Fruit fly (Drosophila melanogaster): ENCODE results near the gene CG10616.

CG10616 gene

dm6 chr3L:12503865-12504650 is 32.5 kb downstream of the CG10616 start, which contains the start of the genes CG10646 and vih (continued):
- no peak for TF ChIP-seq CG4730 (GFP tag; IDR thresholded peaks at IDR 0.05)
- TF ChIP-seq ken (GFP tag; IDR thresholded peaks at IDR 0.05): no peak; the same call in 2 of the 3 replicates
- no peak for TF ChIP-seq prd (optimal IDR thresholded peaks at IDR 0.05)
- peak; percentile 40; the same call in 1 of the 3 replicates for TF ChIP-seq prd (GFP tag; IDR thresholded peaks at IDR 0.05)
- no peak for TF ChIP-seq HmgD (GFP tag; optimal IDR thresholded peaks at IDR 0.05)
- no peak for TF ChIP-seq bigmax (GFP tag; optimal IDR thresholded peaks at IDR 0.05)
- TF ChIP-seq cato (GFP tag; optimal IDR thresholded peaks at IDR 0.05; ENCODE audit: borderline replicate concordance): no peak
- TF ChIP-seq CG3163 (GFP tag; optimal IDR thresholded peaks at IDR 0.05): no peak
- no peak for TF ChIP-seq ERR (GFP tag; optimal IDR thresholded peaks at IDR 0.05)
- no peak for TF ChIP-seq D (optimal IDR thresholded peaks at IDR 0.05)
- TF ChIP-seq D (GFP tag; optimal IDR thresholded peaks at IDR 0.05): peak; percentile 37
- TF ChIP-seq CTCF (GFP tag; optimal IDR thresholded peaks at IDR 0.05): peak; percentile 10
- no peak for TF ChIP-seq Bdp1 (GFP tag; optimal IDR thresholded peaks at IDR 0.05)
- peak; percentile 70 for TF ChIP-seq CG17829 (tag; optimal IDR thresholded peaks at IDR 0.05)
- TF ChIP-seq CG12071 (GFP tag; optimal IDR thresholded peaks at IDR 0.05): no peak
- no peak for TF ChIP-seq pum (GFP tag; optimal IDR thresholded peaks at IDR 0.05)
- no peak for TF ChIP-seq CG9215 (GFP tag; IDR thresholded peaks at IDR 0.05)
- peak; percentile 48 for TF ChIP-seq CG3281 (GFP tag; optimal IDR thresholded peaks at IDR 0.05)
- TF ChIP-seq Dll (GFP tag; IDR thresholded peaks at IDR 0.05; ENCODE audit: partially characterized antibody): no peak
- peak; percentile 27 for TF ChIP-seq Fer3 (tag; optimal IDR thresholded peaks at IDR 0.05)
- TF ChIP-seq cg (GFP tag; optimal IDR thresholded peaks at IDR 0.05): no peak
- TF ChIP-seq mirr (GFP tag; optimal IDR thresholded peaks at IDR 0.05): no peak
- TF ChIP-seq PHDP (tag; optimal IDR thresholded peaks at IDR 0.05): peak; percentile 32
- TF ChIP-seq Stat92E (GFP tag; optimal IDR thresholded peaks at IDR 0.05): no peak
- peak; percentile 29 for TF ChIP-seq CG17385 (GFP tag; optimal IDR thresholded peaks at IDR 0.05)
- peak; percentile 60 for TF ChIP-seq CG13296 (GFP tag; optimal IDR thresholded peaks at IDR 0.05)
- TF ChIP-seq gce (GFP tag; IDR thresholded peaks at IDR 0.05): no peak
- no peak for TF ChIP-seq CG6254 (GFP tag; optimal IDR thresholded peaks at IDR 0.05)
- no peak for TF ChIP-seq CG16813 (GFP tag; IDR thresholded peaks at IDR 0.05; ENCODE audit: partially characterized antibody)
- no peak for TF ChIP-seq ara (GFP tag; IDR thresholded peaks at IDR 0.05)
- TF ChIP-seq pita (GFP tag; optimal IDR thresholded peaks at IDR 0.05): no peak
- no peak for TF ChIP-seq CG17802 (tag; optimal IDR thresholded peaks at IDR 0.05)
- TF ChIP-seq Oaz (GFP tag; IDR thresholded peaks at IDR 0.05): no peak
- no peak for TF ChIP-seq Poxn (GFP tag; IDR thresholded peaks at IDR 0.05)
- TF ChIP-seq CG12299 (tag; optimal IDR thresholded peaks at IDR 0.05): no peak
- TF ChIP-seq sisA (GFP tag; IDR thresholded peaks at IDR 0.05): no peak
- TF ChIP-seq Hmr (GFP tag; optimal IDR thresholded peaks at IDR 0.05): peak; percentile 68
- TF ChIP-seq CG7271 (tag; optimal IDR thresholded peaks at IDR 0.05): peak; percentile 51
- no peak for TF ChIP-seq fru (optimal IDR thresholded peaks at IDR 0.05)
- no peak for TF ChIP-seq CG10431 (GFP tag; optimal IDR thresholded peaks at IDR 0.05)
- TF ChIP-seq CG2199 (GFP tag; IDR thresholded peaks at IDR 0.05): no peak
- peak; percentile 22 for TF ChIP-seq zfh2 (GFP tag; optimal IDR thresholded peaks at IDR 0.05)
- no peak for TF ChIP-seq CG15073 (GFP tag; optimal IDR thresholded peaks at IDR 0.05)
- TF ChIP-seq CG4282 (GFP tag; optimal IDR thresholded peaks at IDR 0.05): no peak
- TF ChIP-seq CG2678 (tag; optimal IDR thresholded peaks at IDR 0.05): peak; percentile 57
- no peak for TF ChIP-seq schlank (tag; optimal IDR thresholded peaks at IDR 0.05)
- TF ChIP-seq bowl (GFP tag; IDR thresholded peaks at IDR 0.05): no peak
- TF ChIP-seq Dfd (GFP tag; optimal IDR thresholded peaks at IDR 0.05): no peak
- TF ChIP-seq her (GFP tag; optimal IDR thresholded peaks at IDR 0.05): no peak
- TF ChIP-seq emc (GFP tag; optimal IDR thresholded peaks at IDR 0.05): no peak
- TF ChIP-seq CG10147 (GFP tag; optimal IDR thresholded peaks at IDR 0.05): peak; percentile 20
